Fruit fly (Drosophila melanogaster) whole organism, embryonic: Measurements from ENCODE around the gene lilli.

Experiments
- Ada2b ChIP-seq: fragments of 200-800 bp; sonication (Bioruptor generic); IDR thresholded peaks from 2 replicates; pipeline ENCODE4 v1.3.6; 2022; ENCODE audit warnings: missing biosample characterization, missing genetic modification characterization
- Bgb ChIP-seq: fragments of 200-800 bp; sonication (Bioruptor generic); IDR thresholded peaks from 2 replicates; pipeline ENCODE4 v1.3.6; 2022; ENCODE audit warnings: missing biosample characterization, missing genetic modification characterization; ENCODE audit not compliant: partially characterized antibody
- CG10321 ChIP-seq: fragments of 200-800 bp; sonication (Bioruptor generic); IDR thresholded peaks from 2 replicates; pipeline ENCODE4 v1.3.6; 2022; ENCODE audit warnings: missing biosample characterization, missing genetic modification characterization
- CG10565 ChIP-seq: fragments of 200-800 bp; sonication (Bioruptor generic); optimal IDR thresholded peaks from 3 replicates; lab custom pipeline; 2016; ENCODE audit warnings: missing biosample characterization, mild to moderate bottlenecking, missing genetic modification characterization
- CG12236 ChIP-seq: fragments of 200-800 bp; sonication (Bioruptor generic); optimal IDR thresholded peaks from 2 replicates; lab custom pipeline; 2016; ENCODE audit warnings: missing biosample characterization, missing genetic modification characterization
- CG13287 ChIP-seq: fragments of 200-800 bp; sonication (Bioruptor generic); IDR thresholded peaks from 2 replicates; pipeline ENCODE4 v1.3.6; 2022; ENCODE audit warnings: missing biosample characterization, missing genetic modification characterization; ENCODE audit not compliant: partially characterized antibody
- CG13296 ChIP-seq: fragments of 200-800 bp; sonication (Bioruptor generic); optimal IDR thresholded peaks from 3 replicates; lab custom pipeline; 2018; ENCODE audit warnings: missing biosample characterization, mild to moderate bottlenecking, missing genetic modification characterization
- CG13894 ChIP-seq: fragments of 200-800 bp; sonication (Bioruptor generic); optimal IDR thresholded peaks from 3 replicates; lab custom pipeline; 2018; ENCODE audit warnings: missing biosample characterization, mild to moderate bottlenecking, missing genetic modification characterization, moderate library complexity
- CG17186 ChIP-seq: fragments of 200-800 bp; sonication (Bioruptor generic); optimal IDR thresholded peaks from 3 replicates; lab custom pipeline; 2017; ENCODE audit warnings: missing biosample characterization, missing genetic modification reagents, missing genetic modification characterization
- CG18476 ChIP-seq: fragments of 200-800 bp; sonication (Bioruptor generic); optimal IDR thresholded peaks from 2 replicates; lab custom pipeline; 2016; ENCODE audit warnings: missing biosample characterization, mild to moderate bottlenecking, missing genetic modification characterization
- CG3163 ChIP-seq: fragments of 200-800 bp; sonication (Bioruptor generic); optimal IDR thresholded peaks from 3 replicates; lab custom pipeline; 2016; ENCODE audit warnings: missing biosample characterization, missing genetic modification characterization
- CG3281 ChIP-seq: fragments of 200-800 bp; sonication (Bioruptor generic); optimal IDR thresholded peaks from 3 replicates; lab custom pipeline; 2017; ENCODE audit warnings: missing biosample characterization, mild to moderate bottlenecking, missing genetic modification characterization
- CG42726 ChIP-seq: fragments of 200-800 bp; sonication (Bioruptor generic); IDR thresholded peaks from 2 replicates; pipeline ENCODE4 v1.3.6; 2022; ENCODE audit warnings: missing biosample characterization, missing genetic modification characterization; ENCODE audit not compliant: partially characterized antibody
- CG8924 ChIP-seq: fragments of 200-800 bp; optimal IDR thresholded peaks from 3 replicates; lab custom pipeline; 2019; ENCODE audit warnings: missing biosample characterization, mild to moderate bottlenecking, missing genetic modification characterization, moderate library complexity
- CG9215 ChIP-seq: fragments of 200-800 bp; sonication (Bioruptor generic); IDR thresholded peaks from 2 replicates; pipeline ENCODE4 v1.3.6; 2022; ENCODE audit warnings: missing biosample characterization, missing genetic modification characterization
- CHES-1-like ChIP-seq: fragments of 200-800 bp; sonication (Bioruptor generic); optimal IDR thresholded peaks from 2 replicates; lab custom pipeline; 2016; ENCODE audit warnings: missing biosample characterization, missing genetic modification characterization
- Elba2 ChIP-seq: fragments of 200-800 bp; sonication (Bioruptor generic); optimal IDR thresholded peaks from 3 replicates; lab custom pipeline; 2016; ENCODE audit warnings: missing biosample characterization, missing genetic modification characterization
- Gsc ChIP-seq: fragments of 200-800 bp; sonication (Bioruptor generic); IDR thresholded peaks from 2 replicates; pipeline ENCODE4 v1.3.6; 2022; ENCODE audit warnings: missing biosample characterization, missing genetic modification characterization
- Hey ChIP-seq: fragments of 200-800 bp; sonication (Bioruptor generic); optimal IDR thresholded peaks from 3 replicates; lab custom pipeline; 2018; ENCODE audit warnings: missing biosample characterization, mild to moderate bottlenecking, missing genetic modification characterization
- Hmr ChIP-seq: fragments of 200-800 bp; sonication (Bioruptor generic); optimal IDR thresholded peaks from 3 replicates; lab custom pipeline; 2017; ENCODE audit warnings: mild to moderate bottlenecking, missing biosample characterization, missing genetic modification reagents, missing genetic modification characterization
- Hsf ChIP-seq: fragments of 200-800 bp; sonication (Bioruptor generic); optimal IDR thresholded peaks from 3 replicates; lab custom pipeline; 2016; ENCODE audit warnings: missing biosample characterization, missing genetic modification characterization
- Med ChIP-seq: fragments of 200-800 bp; sonication (Bioruptor generic); peaks from one replicate; lab custom pipeline; 2016; ENCODE audit warnings: missing biosample characterization, missing genetic modification characterization, mild to moderate bottlenecking, inconsistent platforms, moderate library complexity
- PHDP ChIP-seq: fragments of 200-800 bp; sonication (Bioruptor generic); optimal IDR thresholded peaks from 3 replicates; lab custom pipeline; 2018; ENCODE audit warnings: missing biosample characterization, mild to moderate bottlenecking, missing genetic modification characterization, moderate library complexity
- Trl ChIP-seq, 3 experiments: fragments of >200 bp in 2 of 3; fragments of 200-800 bp in 1 of 3; sonication (Bioruptor generic) in 1 of 3; optimal IDR thresholded peaks; 2 replicates in 1 of 3; 3 replicates in 2 of 3; lab custom pipeline; 2016 to 2017; ENCODE audit warnings: missing biosample characterization in 1 of 3, missing genetic modification characterization in 1 of 3
- cato ChIP-seq: fragments of 200-800 bp; sonication (Bioruptor generic); optimal IDR thresholded peaks from 2 replicates; lab custom pipeline; 2016; ENCODE audit warnings: missing biosample characterization, missing genetic modification characterization, borderline replicate concordance
- chn ChIP-seq: fragments of 200-800 bp; sonication (Bioruptor generic); optimal IDR thresholded peaks from 2 replicates; lab custom pipeline; 2016; ENCODE audit warnings: missing biosample characterization, missing genetic modification characterization
- crc ChIP-seq: fragments of 200-800 bp; sonication (Bioruptor generic); optimal IDR thresholded peaks from 2 replicates; lab custom pipeline; 2016; ENCODE audit warnings: missing biosample characterization, missing genetic modification characterization
- croc ChIP-seq: fragments of 200-800 bp; sonication (Bioruptor generic); conservative IDR thresholded peaks from 3 replicates; pipeline ENCODE4 v1.3.6; 2022; ENCODE audit warnings: missing biosample characterization, missing genetic modification characterization
- da ChIP-seq: fragments of 200-800 bp; sonication (Bioruptor generic); optimal IDR thresholded peaks from 2 replicates; lab custom pipeline; 2016; ENCODE audit warnings: missing biosample characterization, missing genetic modification characterization
- dm ChIP-seq: fragments of 200-800 bp; sonication (Bioruptor generic); optimal IDR thresholded peaks from 3 replicates; lab custom pipeline; 2016; ENCODE audit warnings: missing biosample characterization, missing genetic modification characterization
- emc ChIP-seq: fragments of 200-800 bp; sonication (Bioruptor generic); optimal IDR thresholded peaks from 2 replicates; lab custom pipeline; 2016; ENCODE audit warnings: missing biosample characterization, missing genetic modification characterization
- her ChIP-seq: fragments of 200-800 bp; sonication (Bioruptor generic); optimal IDR thresholded peaks from 2 replicates; lab custom pipeline; 2016; ENCODE audit warnings: missing biosample characterization, missing genetic modification characterization
- jumu ChIP-seq: fragments of 200-800 bp; sonication (Bioruptor generic); optimal IDR thresholded peaks from 3 replicates; lab custom pipeline; 2016; ENCODE audit warnings: missing biosample characterization, missing genetic modification characterization
- ken ChIP-seq: fragments of 200-800 bp; sonication (Bioruptor generic); IDR thresholded peaks from 3 replicates; pipeline ENCODE4 v1.3.6; 2022; ENCODE audit warnings: missing biosample characterization, missing genetic modification characterization
- kni ChIP-seq: fragments of 200-800 bp; sonication (Bioruptor generic); optimal IDR thresholded peaks from 3 replicates; lab custom pipeline; 2017; ENCODE audit warnings: mild to moderate bottlenecking, missing biosample characterization, missing genetic modification reagents, missing genetic modification characterization
- lab ChIP-seq: fragments of 200-800 bp; sonication (Bioruptor generic); optimal IDR thresholded peaks from 3 replicates; lab custom pipeline; 2017; ENCODE audit warnings: missing biosample characterization, missing genetic modification characterization, mild to moderate bottlenecking, moderate library complexity, missing genetic modification reagents
- lilli ChIP-seq: fragments of 200-800 bp; sonication (Bioruptor generic); optimal IDR thresholded peaks from 3 replicates; lab custom pipeline; 2016; ENCODE audit warnings: missing biosample characterization, missing genetic modification characterization
- lov ChIP-seq, 2 experiments: fragments of 200-800 bp in 1 of 2; fragments of >200 bp in 1 of 2; sonication (Bioruptor generic) in 1 of 2; IDR thresholded peaks in 1 of 2; optimal IDR thresholded peaks in 1 of 2; 2 replicates in 1 of 2; 3 replicates in 1 of 2; pipeline versions ENCODE4 v1.3.6 to Lab custom; 2017 to 2022; ENCODE audit warnings: missing biosample characterization in 1 of 2, missing genetic modification characterization in 1 of 2
- nerfin-1 ChIP-seq: fragments of 200-800 bp; sonication (Bioruptor generic); optimal IDR thresholded peaks from 3 replicates; lab custom pipeline; 2019; ENCODE audit warnings: missing biosample characterization, mild to moderate bottlenecking, missing genetic modification characterization, moderate library complexity
- pb ChIP-seq: fragments of 200-800 bp; sonication (Bioruptor generic); optimal IDR thresholded peaks from 3 replicates; lab custom pipeline; 2016; ENCODE audit warnings: missing biosample characterization, missing genetic modification characterization
- pita ChIP-seq: fragments of 200-800 bp; sonication (Bioruptor generic); optimal IDR thresholded peaks from 2 replicates; lab custom pipeline; 2017; ENCODE audit warnings: missing biosample characterization, mild to moderate bottlenecking, missing genetic modification characterization
- repo ChIP-seq: fragments of 200-800 bp; sonication (Bioruptor generic); optimal IDR thresholded peaks from 2 replicates; lab custom pipeline; 2016; ENCODE audit warnings: missing biosample characterization, missing genetic modification characterization
- scrt ChIP-seq: fragments of 200-800 bp; sonication (Bioruptor generic); optimal IDR thresholded peaks from 2 replicates; lab custom pipeline; 2018; ENCODE audit warnings: missing biosample characterization, mild to moderate bottlenecking, missing genetic modification characterization, moderate library complexity
- stwl ChIP-seq: fragments of 200-800 bp; sonication (Bioruptor generic); optimal IDR thresholded peaks from 3 replicates; lab custom pipeline; 2018; ENCODE audit warnings: missing biosample characterization, mild to moderate bottlenecking, missing genetic modification characterization, moderate library complexity
- tio ChIP-seq: fragments of 200-800 bp; sonication (Bioruptor generic); optimal IDR thresholded peaks from 2 replicates; lab custom pipeline; 2017; ENCODE audit warnings: missing biosample characterization, missing genetic modification characterization, inconsistent platforms
- vfl ChIP-seq: fragments of 200-800 bp; sonication (Bioruptor generic); optimal IDR thresholded peaks from 2 replicates; lab custom pipeline; 2016; ENCODE audit warnings: missing biosample characterization, missing genetic modification characterization
- z ChIP-seq: fragments of 200-800 bp; sonication (Bioruptor generic); IDR thresholded peaks from 3 replicates; pipeline ENCODE4 v1.3.6; 2022; ENCODE audit warnings: missing biosample characterization, missing genetic modification characterization
- zen2 ChIP-seq: fragments of 200-800 bp; sonication (Bioruptor generic); IDR thresholded peaks from 3 replicates; pipeline ENCODE4 v1.3.6; 2022; ENCODE audit warnings: missing biosample characterization, missing genetic modification characterization; ENCODE audit not compliant: partially characterized antibody

Gene lilli

DNA sequence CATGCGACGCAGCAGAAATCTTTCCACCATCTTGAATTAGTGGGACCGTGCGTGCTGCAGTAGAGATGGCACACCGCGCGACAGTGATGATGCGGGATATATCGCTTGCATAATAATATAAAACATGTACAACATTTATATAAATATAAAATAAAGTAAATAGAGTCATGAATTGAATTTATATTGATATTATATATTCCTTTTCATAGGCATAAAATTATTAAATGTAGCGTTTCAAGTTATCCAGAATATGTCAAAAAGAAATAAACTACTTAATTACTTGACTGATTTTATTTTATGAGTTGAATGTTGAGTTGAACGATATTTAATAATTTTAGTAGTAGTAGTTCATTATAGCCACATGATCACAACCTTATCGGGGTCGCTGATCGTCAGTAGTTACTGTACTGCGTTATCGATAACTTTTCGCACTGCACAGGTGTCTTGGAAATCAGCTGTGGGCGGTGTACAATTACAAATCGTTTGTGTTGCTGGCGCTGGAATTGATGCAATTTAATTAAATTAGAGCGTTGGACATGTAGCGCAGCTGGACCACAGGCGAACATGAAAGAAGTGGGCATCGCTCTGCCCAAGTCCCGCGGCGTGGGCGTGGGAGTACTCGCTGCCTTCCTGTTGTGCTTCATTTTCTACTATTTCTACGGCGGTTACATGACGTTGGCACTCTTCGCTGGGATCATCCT lies 102.1 kb downstream of the lilli start, which contains the start of the genes Chd1 and Bem46 (continued):
- TF ChIP-seq Elba2 (peak; percentile 1), Ada2b (GFP tag; lab: Robert Waterston, UW) (peak; percentile 73), CG12236 (no peak), CG13287 (no peak), repo (GFP tag; lab: Kevin White, UChicago) (no peak), Trl (optimal IDR thresholded peaks at IDR 0.05; lab: Kevin White, UChicago) (no peak), Trl (GFP tag; optimal IDR thresholded peaks at IDR 0.05; lab: Kevin White, UChicago) (peak; percentile 58), kni (GFP tag; lab: Kevin White, UChicago) (no peak), PHDP (tag; lab: Kevin White, UChicago) (peak; percentile 82), croc (GFP tag; lab: Robert Waterston, UW) (peak; percentile 61; the same call in 2 of the 3 replicates), Gsc (GFP tag; lab: Robert Waterston, UW) (peak; percentile 48; the same call in 1 of the 2 replicates), nerfin-1 (tag; lab: Kevin White, UChicago) (peak; percentile 77), CG3281 (peak; percentile 81), CG3163 (GFP tag; lab: Kevin White, UChicago) (peak; percentile 56), CHES-1-like (GFP tag; lab: Kevin White, UChicago) (peak; percentile 6), chn (GFP tag; lab: Kevin White, UChicago) (peak; percentile 82), jumu (GFP tag; lab: Kevin White, UChicago) (peak; percentile 69), CG13894 (tag; lab: Kevin White, UChicago) (peak; percentile 76), CG10321 (peak; percentile 33; the same call in 1 of the 2 replicates), ken (GFP tag; lab: Robert Waterston, UW) (peak; percentile 83), lab (no peak), Hmr (no peak), CG8924 (tag; lab: Kevin White, UChicago) (peak; percentile 88), z (GFP tag; lab: Robert Waterston, UW) (no peak), crc (GFP tag; lab: Kevin White, UChicago) (peak; percentile 37), Bgb (no peak), Med (peak; percentile 93), CG42726 (GFP tag; lab: Robert Waterston, UW) (no peak), tio (no peak), pita (GFP tag; lab: Kevin White, UChicago) (no peak), CG13296 (GFP tag; lab: Kevin White, UChicago) (peak; percentile 84), zen2 (GFP tag; lab: Robert Waterston, UW) (0 out of 3 replicates have a peak, but pooled peaks have one; percentile 27), Hsf (peak; percentile 87), scrt (peak; percentile 75), da (no peak), emc (peak; percentile 51), her (peak; percentile 24), CG10565 (GFP tag; lab: Kevin White, UChicago) (peak; percentile 19), CG18476 (peak; percentile 71), Hey (tag; lab: Kevin White, UChicago) (no peak), cato (GFP tag; lab: Kevin White, UChicago) (peak; percentile 77), vfl (GFP tag; lab: Kevin White, UChicago) (peak; percentile 73), lov (optimal IDR thresholded peaks at IDR 0.05; lab: Kevin White, UChicago) (no peak), lov (GFP tag; IDR thresholded peaks at IDR 0.05; lab: Robert Waterston, UW) (0 out of 3 replicates have a peak, but pooled peaks have one; percentile 18), stwl (peak; percentile 18), pb (GFP tag; lab: Kevin White, UChicago) (no peak), CG9215 (GFP tag; lab: Robert Waterston, UW) (peak; percentile 88), dm (GFP tag; lab: Kevin White, UChicago) (peak; percentile 58), lilli (peak; percentile 85), CG17186 (GFP tag; lab: Kevin White, UChicago) (peak; percentile 46)
